Worm (Caenorhabditis elegans): ENCODE measurements around the gene ZK742.4.
A peak's percentile ranks its signal among the peaks of the same experiment; 100 is the strongest.

The ZK742.4 gene

ce11 chrV:7761906-7762305 lies 49.7 kb downstream of the ZK742.4 start:
- TF ChIP-seq mdt-29 (GFP tag; IDR thresholded peaks at IDR 0.05) (0 out of 2 replicates have a peak, but pooled peaks have one; percentile 20), mdl-1 (tag; optimal IDR thresholded peaks at IDR 0.05) (no peak)
